Fruit fly (Drosophila melanogaster) whole organism, wandering third instar larva: ENCODE data around the gene CG43391.

Source experiments
- Abd-B ChIP-seq: fragments of >200 bp; optimal IDR thresholded peaks from 2 replicates; lab custom pipeline; 2017; ENCODE audit warnings: missing biosample characterization, missing genetic modification characterization
- CG32264 ChIP-seq: fragments of 200-800 bp; sonication (Bioruptor generic); optimal IDR thresholded peaks from 2 replicates; lab custom pipeline; 2016; ENCODE audit warnings: missing biosample characterization, missing genetic modification characterization
- CrebA ChIP-seq: fragments of 200-800 bp; sonication (Bioruptor generic); optimal IDR thresholded peaks from 2 replicates; lab custom pipeline; 2016; ENCODE audit warnings: missing biosample characterization, mild to moderate bottlenecking, missing genetic modification characterization, borderline replicate concordance
- Dif ChIP-seq: fragments of 200-275, 200-300 bp; sonication (Bioruptor generic); optimal IDR thresholded peaks from 2 replicates; lab custom pipeline; 2018; ENCODE audit warnings: missing biosample characterization, missing genetic modification characterization; ENCODE audit not compliant: partially characterized antibody
- GATAd ChIP-seq: sonication (Bioruptor generic); optimal IDR thresholded peaks from 2 replicates; lab custom pipeline; 2016; ENCODE audit warnings: missing biosample characterization, missing genetic modification characterization
- HLH106 ChIP-seq: fragments of 200-800 bp; optimal IDR thresholded peaks from 3 replicates; lab custom pipeline; 2019; ENCODE audit warnings: missing biosample characterization, mild to moderate bottlenecking, missing genetic modification characterization, moderate library complexity
- Hnf4 ChIP-seq: fragments of 200-800 bp; sonication (Bioruptor generic); optimal IDR thresholded peaks from 2 replicates; lab custom pipeline; 2016; ENCODE audit warnings: missing biosample characterization, mild to moderate bottlenecking, missing genetic modification characterization
- Hr78 ChIP-seq: fragments of >200 bp; optimal IDR thresholded peaks from 2 replicates; lab custom pipeline; 2017; ENCODE audit warnings: missing biosample characterization, missing genetic modification characterization
- Hr83 ChIP-seq: fragments of 200-300 bp; sonication (Bioruptor generic); optimal IDR thresholded peaks from 2 replicates; lab custom pipeline; 2016; ENCODE audit warnings: missing biosample characterization, mild to moderate bottlenecking, missing genetic modification characterization, moderate library complexity; ENCODE audit not compliant: poor library complexity, severe bottlenecking
- Jra ChIP-seq: sonication (Bioruptor generic); optimal IDR thresholded peaks from 2 replicates; lab custom pipeline; 2016; ENCODE audit warnings: missing biosample characterization, missing genetic modification characterization
- Mio ChIP-seq: sonication (Bioruptor generic); optimal IDR thresholded peaks from 2 replicates; lab custom pipeline; 2016; ENCODE audit warnings: missing biosample characterization, missing genetic modification characterization
- Myc ChIP-seq: fragments of >200 bp; optimal IDR thresholded peaks from 2 replicates; lab custom pipeline; 2017
- N ChIP-seq: fragments of >200 bp; optimal IDR thresholded peaks from 2 replicates; lab custom pipeline; 2018; ENCODE audit warnings: missing biosample characterization, missing external identifiers, missing genetic modification characterization
- OdsH ChIP-seq: fragments of 200-800 bp; sonication (Bioruptor generic); optimal IDR thresholded peaks from 2 replicates; lab custom pipeline; 2016; ENCODE audit warnings: missing biosample characterization, mild to moderate bottlenecking, missing genetic modification characterization
- Rel ChIP-seq, 2 experiments: fragments of 200-800 bp; sonication (Bioruptor generic) in 1 of 2; optimal IDR thresholded peaks; 2 replicates in 1 of 2; 3 replicates in 1 of 2; lab custom pipeline; 2016 to 2019; ENCODE audit warnings: mild to moderate bottlenecking in 2 of 2, missing biosample characterization in 2 of 2, missing genetic modification characterization in 2 of 2, moderate library complexity in 1 of 2
- Sp1 ChIP-seq: fragments of 200-800 bp; sonication (Bioruptor generic); optimal IDR thresholded peaks from 3 replicates; lab custom pipeline; 2019; ENCODE audit warnings: missing biosample characterization, mild to moderate bottlenecking, missing genetic modification characterization, moderate library complexity
- Vsx2 ChIP-seq: fragments of 200-300, 225-300 bp; sonication (Bioruptor generic); optimal IDR thresholded peaks from 2 replicates; lab custom pipeline; 2018; ENCODE audit warnings: missing biosample characterization, missing genetic modification characterization; ENCODE audit not compliant: partially characterized antibody
- brk ChIP-seq: fragments of 200-800 bp; sonication (Bioruptor generic); optimal IDR thresholded peaks from 2 replicates; lab custom pipeline; 2016; ENCODE audit warnings: missing biosample characterization, mild to moderate bottlenecking, missing genetic modification characterization
- dl ChIP-seq, 2 experiments: fragments of 175-275, 200-275 bp in 1 of 2; fragments of 200-275 bp in 1 of 2; sonication (Bioruptor generic); optimal IDR thresholded peaks; lab custom pipeline; 2018; ENCODE audit warnings: mild to moderate bottlenecking in 2 of 2, missing biosample characterization in 2 of 2, missing genetic modification characterization in 2 of 2, moderate library complexity in 2 of 2; ENCODE audit not compliant: partially characterized antibody in 2 of 2, insufficient read depth in 1 of 2
- dmrt93B ChIP-seq: fragments of 200-800 bp; sonication (Bioruptor generic); optimal IDR thresholded peaks from 2 replicates; lab custom pipeline; 2018; ENCODE audit warnings: missing biosample characterization, mild to moderate bottlenecking, missing genetic modification characterization
- dsf ChIP-seq: sonication (Bioruptor generic); optimal IDR thresholded peaks from 2 replicates; lab custom pipeline; 2016; ENCODE audit warnings: missing biosample characterization, missing genetic modification characterization, borderline replicate concordance
- ey ChIP-seq: fragments of 200-800 bp; sonication (Bioruptor generic); optimal IDR thresholded peaks from 2 replicates; lab custom pipeline; 2016; ENCODE audit warnings: missing biosample characterization, missing genetic modification characterization
- foxo ChIP-seq, 2 experiments: fragments of 200-800 bp; sonication (Bioruptor generic); optimal IDR thresholded peaks; 2 replicates in 1 of 2; 3 replicates in 1 of 2; lab custom pipeline; 2016 to 2017; ENCODE audit warnings: missing biosample characterization in 2 of 2, missing genetic modification characterization in 2 of 2
- fru ChIP-seq: fragments of 200-800 bp; sonication (Bioruptor generic); optimal IDR thresholded peaks from 3 replicates; lab custom pipeline; 2016; ENCODE audit warnings: missing biosample characterization, mild to moderate bottlenecking, missing genetic modification characterization
- h ChIP-seq: fragments of 200-800 bp; sonication (Bioruptor generic); optimal IDR thresholded peaks from 3 replicates; lab custom pipeline; 2016; ENCODE audit warnings: missing biosample characterization, mild to moderate bottlenecking, missing genetic modification characterization
- lola ChIP-seq: fragments of >200 bp; optimal IDR thresholded peaks from 2 replicates; lab custom pipeline; 2017; ENCODE audit warnings: missing biosample characterization, missing genetic modification characterization
- pan ChIP-seq: fragments of >200 bp; optimal IDR thresholded peaks from 2 replicates; lab custom pipeline; 2017
- psq ChIP-seq: fragments of 200-800 bp; sonication (Bioruptor generic); optimal IDR thresholded peaks from 3 replicates; lab custom pipeline; 2017; ENCODE audit warnings: missing biosample characterization, mild to moderate bottlenecking, missing genetic modification characterization, moderate library complexity
- rgr ChIP-seq: fragments of 200-800 bp; sonication (Bioruptor generic); optimal IDR thresholded peaks from 3 replicates; lab custom pipeline; 2016; ENCODE audit warnings: missing biosample characterization, mild to moderate bottlenecking, missing genetic modification characterization
- sage ChIP-seq: fragments of 200-800 bp; sonication (Bioruptor generic); optimal IDR thresholded peaks from 2 replicates; lab custom pipeline; 2016; ENCODE audit warnings: missing biosample characterization, mild to moderate bottlenecking, missing genetic modification characterization
- usp ChIP-seq: fragments of >200 bp; optimal IDR thresholded peaks from 2 replicates; lab custom pipeline; 2017; ENCODE audit warnings: missing biosample characterization, missing genetic modification characterization
- woc ChIP-seq: sonication (Bioruptor generic); optimal IDR thresholded peaks from 2 replicates; lab custom pipeline; 2016; ENCODE audit warnings: missing biosample characterization, mild to moderate bottlenecking, missing genetic modification characterization

CG43391 gene

dm6 chr3L:11625634-11626175 is 44.9 kb upstream of the CG43391 start, which contains the start of gene CG6083:
Gene CG6083 (minus strand): TSS chr3L:11626125.
- no peak for TF ChIP-seq Hr83
- no peak for TF ChIP-seq Hnf4
- no peak for TF ChIP-seq lola
- TF ChIP-seq rgr (GFP tag; lab: Kevin White, UChicago) = no peak
- TF ChIP-seq Vsx2 (GFP tag; lab: Kevin White, UChicago) = no peak
- no peak for TF ChIP-seq N (GFP tag; lab: Kevin White, UChicago)
- TF ChIP-seq dsf = no peak
- TF ChIP-seq ey (GFP tag; lab: Kevin White, UChicago) = no peak
- no peak for TF ChIP-seq CrebA
- TF ChIP-seq Hr78 = no peak
- no peak for TF ChIP-seq woc (GFP tag; lab: Kevin White, UChicago)
- no peak for TF ChIP-seq dl (GFP tag; optimal IDR thresholded peaks at IDR 0.05; lab: Kevin White, UChicago; ENCODE audit: insufficient read depth in 1 of 2, partially characterized antibody in 2 of 2)
- TF ChIP-seq dmrt93B (GFP tag; lab: Kevin White, UChicago) = no peak
- no peak for TF ChIP-seq Mio (GFP tag; lab: Kevin White, UChicago)
- no peak for TF ChIP-seq foxo (GFP tag; optimal IDR thresholded peaks at IDR 0.05; lab: Kevin White, UChicago)
- TF ChIP-seq OdsH (GFP tag; lab: Kevin White, UChicago) = no peak
- TF ChIP-seq usp (GFP tag; lab: Kevin White, UChicago) = no peak
- no peak for TF ChIP-seq Dif (GFP tag; lab: Kevin White, UChicago)
- no peak for TF ChIP-seq Rel (GFP tag; optimal IDR thresholded peaks at IDR 0.05; lab: Kevin White, UChicago)
- TF ChIP-seq Rel (tag; optimal IDR thresholded peaks at IDR 0.05; lab: Kevin White, UChicago) = no peak
- TF ChIP-seq CG32264 = no peak

- TF ChIP-seq OdsH (GFP tag; lab: Kevin White, UChicago) = no peak
- TF ChIP-seq CG32264 = no peak
Measured at dm6 chr3L:11624281-11624680, 43.5 kb upstream of the CG43391 start, which contains the start of gene Akr1B. Gene Akr1B (minus strand): TSS chr3L:11624381.

- TF ChIP-seq Sp1 (GFP tag; lab: Kevin White, UChicago) (peak; percentile 20), OdsH (GFP tag; lab: Kevin White, UChicago) (peak; percentile 22), brk (GFP tag; lab: Kevin White, UChicago) (peak; percentile 56), foxo (GFP tag; optimal IDR thresholded peaks at IDR 0.05; lab: Kevin White, UChicago) (no peak), Abd-B (GFP tag; lab: Kevin White, UChicago) (no peak), h (GFP tag; lab: Kevin White, UChicago) (peak; percentile 23), woc (GFP tag; lab: Kevin White, UChicago) (no peak), dsf (no peak), dmrt93B (GFP tag; lab: Kevin White, UChicago) (no peak), psq (GFP tag; lab: Kevin White, UChicago) (peak; percentile 7), sage (GFP tag; lab: Kevin White, UChicago) (peak; percentile 69), HLH106 (tag; lab: Kevin White, UChicago) (peak; percentile 9), Rel (GFP tag; optimal IDR thresholded peaks at IDR 0.05; lab: Kevin White, UChicago) (no peak), Rel (tag; optimal IDR thresholded peaks at IDR 0.05; lab: Kevin White, UChicago) (peak; percentile 13), Myc (lab: Kevin White, UChicago) (peak; percentile 6), pan (lab: Kevin White, UChicago) (no peak), Hnf4 (peak; percentile 43), rgr (GFP tag; lab: Kevin White, UChicago) (peak; percentile 9), Dif (GFP tag; lab: Kevin White, UChicago) (no peak)
Measured at dm6 chr3L:11623245-11623883, 42.5 kb upstream of the CG43391 start.

- no peak for TF ChIP-seq GATAd (GFP tag; lab: Kevin White, UChicago)
- TF ChIP-seq Myc (lab: Kevin White, UChicago) = no peak
- TF ChIP-seq Rel (GFP tag; optimal IDR thresholded peaks at IDR 0.05; lab: Kevin White, UChicago) = no peak
- no peak for TF ChIP-seq Rel (tag; optimal IDR thresholded peaks at IDR 0.05; lab: Kevin White, UChicago)
- TF ChIP-seq Mio (GFP tag; lab: Kevin White, UChicago) = no peak
- TF ChIP-seq Jra (GFP tag; lab: Kevin White, UChicago) = no peak
- TF ChIP-seq fru = no peak
Measured at dm6 chr3L:11622750-11623149, 41.9 kb upstream of the CG43391 start.
